Fruit fly (Drosophila melanogaster) whole organism: ENCODE data around the gene ND-B14.5A.

ENCODE experiments used
- CG8478 ChIP-seq: fragments of >200 bp; optimal IDR thresholded peaks from 2 replicates; lab custom pipeline; 2018; ENCODE audit warnings: inconsistent platforms
- Dll ChIP-seq: fragments of >200 bp; optimal IDR thresholded peaks from 2 replicates; lab custom pipeline; 2017
- EcR ChIP-seq, 2 experiments: fragments of >200 bp; optimal IDR thresholded peaks; 2 replicates each; lab custom pipeline; 2017; ENCODE audit warnings: missing biosample characterization in 2 of 2, missing genetic modification characterization in 2 of 2, missing genetic modification reagents in 2 of 2
- pan ChIP-seq: fragments of >200 bp; optimal IDR thresholded peaks from 2 replicates; lab custom pipeline; 2017
- psq ChIP-seq: fragments of >200 bp; optimal IDR thresholded peaks from 2 replicates; lab custom pipeline; 2017
- usp ChIP-seq: fragments of >200 bp; optimal IDR thresholded peaks from 2 replicates; lab custom pipeline; 2017; ENCODE audit warnings: missing biosample characterization, missing genetic modification characterization, mixed read lengths

dm6 chrX:2157929-2158610 lies 14.3 kb upstream of the ND-B14.5A start:
- TF ChIP-seq CG8478 (peak; percentile 95), EcR (GFP tag; optimal IDR thresholded peaks at IDR 0.05; lab: Kevin White, UChicago) (no peak), psq (lab: Kevin White, UChicago) (no peak), pan (lab: Kevin White, UChicago) (no peak), usp (GFP tag; lab: Kevin White, UChicago) (no peak), Dll (lab: Kevin White, UChicago) (peak; percentile 25)
